Worm (Caenorhabditis elegans) whole organism, late embryonic: ENCODE results near the gene aqp-6.

Experiments used
- ama-1 ChIP-seq: fragments of 150-350 bp; optimal IDR thresholded peaks from 2 replicates; lab custom pipeline; 2014
- fkh-6 ChIP-seq: sonication (generic microtip); optimal IDR thresholded peaks from 2 replicates; lab custom pipeline; 2016; ENCODE audit warnings: missing genetic modification characterization, missing compliant biosample characterization
- hlh-30 ChIP-seq: sonication (generic microtip); optimal IDR thresholded peaks from 2 replicates; lab custom pipeline; 2017; ENCODE audit warnings: antibody characterized with exemption, missing genetic modification characterization, missing compliant biosample characterization; ENCODE audit not compliant: insufficient read depth
- lin-11 ChIP-seq: fragments of 200-800 bp; sonication (Bioruptor generic); optimal IDR thresholded peaks from 2 replicates; lab custom pipeline; 2018; ENCODE audit warnings: mild to moderate bottlenecking, missing genetic modification characterization, missing compliant biosample characterization
- rnt-1 ChIP-seq: sonication (generic microtip); optimal IDR thresholded peaks from 2 replicates; lab custom pipeline; 2016; ENCODE audit warnings: missing genetic modification characterization, missing compliant biosample characterization
- tbx-2 ChIP-seq: sonication (generic microtip); optimal IDR thresholded peaks from 2 replicates; lab custom pipeline; 2016; ENCODE audit warnings: missing genetic modification characterization, missing compliant biosample characterization

- TF ChIP-seq fkh-6 (tag; lab: Kevin White, UChicago) (no peak), tbx-2 (no peak), ama-1 (lab: Kevin White, UChicago) (no peak), rnt-1 (no peak), lin-11 (tag; lab: Kevin White, UChicago) (no peak), hlh-30 (tag; lab: Kevin White, UChicago) (no peak)
These were observed 13.8 kb downstream of the aqp-6 start for ce11 chrV:10662000-10662399.
